Worm (Caenorhabditis elegans) whole organism, L4 larva: ENCODE results near the gene enu-3.6.

Source experiments
- T26A8.4 ChIP-seq: fragments of 200-800 bp; sonication (Bioruptor generic); IDR thresholded peaks from 2 replicates; pipeline ENCODE4 v1.3.6; 2022; ENCODE audit warnings: missing genetic modification characterization, missing compliant biosample characterization
- dve-1 ChIP-seq: sonication (generic microtip); optimal IDR thresholded peaks from 2 replicates; lab custom pipeline; 2017; ENCODE audit warnings: antibody characterized with exemption, mild to moderate bottlenecking, missing genetic modification characterization, missing compliant biosample characterization; ENCODE audit not compliant: insufficient read depth
- fkh-10 ChIP-seq: fragments of 150-350 bp; optimal IDR thresholded peaks from 2 replicates; lab custom pipeline; 2014; ENCODE audit warnings: missing biosample characterization, missing genetic modification reagents, missing genetic modification characterization
- hlh-30 ChIP-seq: sonication (generic microtip); optimal IDR thresholded peaks from 2 replicates; lab custom pipeline; 2017; ENCODE audit warnings: antibody characterized with exemption, mild to moderate bottlenecking, missing genetic modification characterization, missing compliant biosample characterization; ENCODE audit not compliant: insufficient read depth
- lin-39 ChIP-seq: fragments of 150-350 bp; optimal IDR thresholded peaks from 2 replicates; lab custom pipeline; 2014; ENCODE audit warnings: missing biosample characterization, missing genetic modification reagents, missing genetic modification characterization
- mdl-1 ChIP-seq, 2 experiments: fragments of 150-350 bp in 1 of 2; sonication (generic microtip) in 1 of 2; optimal IDR thresholded peaks; 2 replicates each; lab custom pipeline; 2014 to 2017; ENCODE audit warnings: missing biosample characterization in 2 of 2, missing genetic modification characterization in 2 of 2
- mxl-3 ChIP-seq: fragments of 200-800 bp; sonication (Bioruptor generic); optimal IDR thresholded peaks from 2 replicates; lab custom pipeline; 2018; ENCODE audit warnings: mild to moderate bottlenecking, missing genetic modification characterization, missing compliant biosample characterization
- nhr-11 ChIP-seq: fragments of 150-350 bp; optimal IDR thresholded peaks from 2 replicates; lab custom pipeline; 2014; ENCODE audit warnings: missing biosample characterization, missing genetic modification characterization
- nhr-76 ChIP-seq: fragments of 150-350 bp; optimal IDR thresholded peaks from 2 replicates; lab custom pipeline; 2014; ENCODE audit warnings: missing biosample characterization, missing genetic modification characterization
- spr-3 ChIP-seq: fragments of 200-800 bp; sonication (Bioruptor generic); optimal IDR thresholded peaks from 2 replicates; lab custom pipeline; 2018; ENCODE audit warnings: mild to moderate bottlenecking, missing genetic modification characterization, missing compliant biosample characterization
- unc-39 ChIP-seq: sonication (generic microtip); optimal IDR thresholded peaks from 2 replicates; lab custom pipeline; 2017; ENCODE audit warnings: missing biosample characterization, missing genetic modification characterization
- zfp-2 ChIP-seq: sonication (generic microtip); optimal IDR thresholded peaks from 2 replicates; lab custom pipeline; 2016; ENCODE audit warnings: mild to moderate bottlenecking, missing genetic modification characterization, missing compliant biosample characterization

DNA sequence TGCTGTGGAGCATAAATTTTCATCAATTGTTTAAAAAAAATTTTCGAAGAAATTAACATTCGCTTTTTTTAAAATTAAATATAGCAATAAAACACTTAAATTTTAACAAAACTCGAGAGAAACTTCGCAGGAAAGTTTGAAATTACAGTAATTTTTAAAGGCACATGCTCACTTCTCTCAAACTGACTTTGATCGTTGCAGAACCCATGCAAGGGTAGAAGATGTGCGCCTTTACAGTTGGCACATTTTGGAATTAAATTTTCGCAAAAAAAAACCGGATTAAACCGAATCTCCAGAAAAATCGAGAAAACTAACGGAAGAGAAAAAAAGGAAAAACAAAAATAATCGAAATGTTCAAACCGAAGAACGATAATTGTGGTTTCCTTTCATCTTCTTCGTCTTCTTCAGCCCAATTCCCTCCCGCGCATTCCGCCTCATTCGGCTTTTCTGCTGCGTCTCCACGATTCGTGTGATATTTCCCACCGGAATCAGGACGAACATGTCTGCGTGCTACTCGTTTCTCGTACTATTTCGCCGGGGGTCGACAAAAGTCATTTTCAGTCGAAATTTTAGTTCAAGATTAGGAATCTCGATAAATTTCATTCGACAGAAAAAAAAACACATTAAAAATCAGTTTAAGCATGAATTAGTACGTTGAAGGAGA lies 13.8 kb upstream of the enu-3.6 start:
- TF ChIP-seq T26A8.4 (no peak), zfp-2 (no peak), dve-1 (peak; percentile 27), fkh-10 (GFP tag; lab: Kevin White, UChicago) (no peak), mdl-1 (tag; optimal IDR thresholded peaks at IDR 0.05; lab: Kevin White, UChicago) (no peak), hlh-30 (tag; lab: Kevin White, UChicago) (no peak), spr-3 (GFP tag; lab: Kevin White, UChicago) (no peak), mxl-3 (no peak), unc-39 (no peak), nhr-11 (tag; lab: Kevin White, UChicago) (no peak), nhr-76 (tag; lab: Kevin White, UChicago) (no peak), lin-39 (tag; lab: Kevin White, UChicago) (no peak)
